Worm (Caenorhabditis elegans): ENCODE measurements around the gene F36H12.5.
"Not testable (repeated sequence)": the region's sequence is repeated elsewhere in the genome, so short reads cannot be mapped to it uniquely, and the experiment has no call there.

ce11 chrIV:5225277-5225822 is 41.2 kb upstream of the F36H12.5 start, which contains the start of gene cylc-1:
- TF ChIP-seq lin-15B, zag-1, fkh-2, nhr-76, nhr-237 (tag; optimal IDR thresholded peaks at IDR 0.05): not testable (repeated sequence)
